Worm (Caenorhabditis elegans) whole organism, L4 larva: ENCODE results near the gene Y41C4A.6.

Experiments used
- fos-1 ChIP-seq: fragments of 150-350 bp; optimal IDR thresholded peaks from 2 replicates; lab custom pipeline; 2014; ENCODE audit warnings: missing biosample characterization, missing genetic modification characterization
- hif-1 ChIP-seq, 2 experiments: sonication (generic microtip); optimal IDR thresholded peaks; 2 replicates each; lab custom pipeline; 2016 to 2017; ENCODE audit warnings: missing compliant biosample characterization in 2 of 2, missing genetic modification characterization in 2 of 2, missing genetic modification reagents in 2 of 2, missing genotype in 2 of 2, mild to moderate bottlenecking in 1 of 2

DNA sequence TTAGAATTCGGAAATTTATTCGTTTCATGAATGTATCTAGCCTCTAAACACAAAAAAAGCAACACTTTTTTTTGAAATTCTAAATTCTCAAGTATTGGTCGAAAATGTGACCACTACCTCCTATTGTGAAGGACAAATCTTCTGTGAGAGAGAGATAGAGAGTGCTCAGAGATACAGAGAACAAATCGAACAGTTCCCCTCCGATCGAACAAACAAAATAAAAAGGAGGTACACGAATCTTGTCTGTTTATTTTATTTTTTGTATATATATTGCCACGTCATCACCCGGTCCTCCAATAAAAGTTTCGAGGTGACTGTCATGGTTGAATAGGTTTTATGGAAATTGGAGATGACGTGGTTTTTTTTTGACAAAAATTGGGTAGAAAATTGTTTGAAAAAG is 44.5 kb downstream of the Y41C4A.6 start:
- TF ChIP-seq fos-1 (tag; lab: Kevin White, UChicago), result no peak
- no peak for TF ChIP-seq hif-1 (tag; optimal IDR thresholded peaks at IDR 0.05; lab: Kevin White, UChicago)
